Worm (Caenorhabditis elegans) whole organism, L2 larva: ENCODE measurements around the gene Y51A2B.5.

Experiments used
- C34F6.9 ChIP-seq: fragments of 150-350 bp; optimal IDR thresholded peaks from 2 replicates; lab custom pipeline; 2014; ENCODE audit warnings: missing biosample characterization, missing genetic modification characterization
- R02D3.7 ChIP-seq: fragments of 150-350 bp; optimal IDR thresholded peaks from 2 replicates; lab custom pipeline; 2014; ENCODE audit warnings: missing biosample characterization, missing genetic modification characterization
- ZK546.5 ChIP-seq: sonication (generic microtip); optimal IDR thresholded peaks from 2 replicates; lab custom pipeline; 2017; ENCODE audit warnings: missing biosample characterization, missing genetic modification characterization
- alr-1 ChIP-seq: fragments of 150-350 bp; optimal IDR thresholded peaks from 2 replicates; lab custom pipeline; 2014; ENCODE audit warnings: missing biosample characterization, missing genetic modification characterization
- aly-2 ChIP-seq: fragments of 150-350 bp; optimal IDR thresholded peaks from 2 replicates; lab custom pipeline; 2014; ENCODE audit warnings: missing biosample characterization, missing genetic modification characterization
- ceh-16 ChIP-seq: fragments of 150-350 bp; optimal IDR thresholded peaks from 2 replicates; lab custom pipeline; 2014; ENCODE audit warnings: missing biosample characterization, missing genetic modification characterization
- crh-2 ChIP-seq: sonication (generic microtip); optimal IDR thresholded peaks from 2 replicates; lab custom pipeline; 2017; ENCODE audit warnings: missing biosample characterization, missing genetic modification characterization
- elt-1 ChIP-seq: fragments of 150-350 bp; optimal IDR thresholded peaks from 2 replicates; lab custom pipeline; 2014; ENCODE audit warnings: missing biosample characterization, missing genetic modification characterization
- elt-3 ChIP-seq: sonication (generic microtip); optimal IDR thresholded peaks from 2 replicates; lab custom pipeline; 2017; ENCODE audit warnings: missing biosample characterization, missing genetic modification characterization
- fos-1 ChIP-seq: fragments of 150-350 bp; optimal IDR thresholded peaks from 2 replicates; lab custom pipeline; 2014; ENCODE audit warnings: missing biosample characterization, missing genetic modification characterization
- lin-11 ChIP-seq: fragments of 150-350 bp; sonication (generic microtip); optimal IDR thresholded peaks from 2 replicates; lab custom pipeline; 2014; ENCODE audit warnings: missing biosample characterization, missing genetic modification characterization, inconsistent platforms, mixed read lengths
- lin-13 ChIP-seq: fragments of 150-350 bp; optimal IDR thresholded peaks from 2 replicates; lab custom pipeline; 2014; ENCODE audit warnings: missing biosample characterization, missing genetic modification reagents, missing genetic modification characterization
- lin-39 ChIP-seq: fragments of 150-350 bp; optimal IDR thresholded peaks from 2 replicates; lab custom pipeline; 2014; ENCODE audit warnings: missing biosample characterization, missing genetic modification reagents, missing genetic modification characterization
- lsy-2 ChIP-seq, 2 experiments: fragments of 150-350 bp in 1 of 2; sonication (generic microtip) in 1 of 2; optimal IDR thresholded peaks; 2 replicates each; lab custom pipeline; 2014 to 2017; ENCODE audit warnings: missing biosample characterization in 2 of 2, missing genetic modification characterization in 2 of 2
- nhr-10 ChIP-seq: sonication (generic microtip); optimal IDR thresholded peaks from 2 replicates; lab custom pipeline; 2017; ENCODE audit warnings: missing biosample characterization, missing genetic modification characterization
- nhr-11 ChIP-seq: fragments of 150-350 bp; optimal IDR thresholded peaks from 2 replicates; lab custom pipeline; 2014; ENCODE audit warnings: missing biosample characterization, missing genetic modification characterization
- nhr-12 ChIP-seq: fragments of 150-350 bp; optimal IDR thresholded peaks from 2 replicates; lab custom pipeline; 2014; ENCODE audit warnings: missing biosample characterization, missing genetic modification characterization
- nhr-129 ChIP-seq: fragments of 150-350 bp; optimal IDR thresholded peaks from 2 replicates; lab custom pipeline; 2014; ENCODE audit warnings: missing biosample characterization, missing genetic modification characterization
- nhr-23 ChIP-seq: fragments of 150-350 bp; optimal IDR thresholded peaks from 2 replicates; lab custom pipeline; 2014; ENCODE audit warnings: missing biosample characterization, missing genetic modification reagents, missing genetic modification characterization
- nhr-237 ChIP-seq: fragments of 150-350 bp; optimal IDR thresholded peaks from 2 replicates; lab custom pipeline; 2014; ENCODE audit warnings: missing biosample characterization, missing genetic modification characterization
- nhr-6 ChIP-seq: fragments of 150-350 bp; optimal IDR thresholded peaks from 2 replicates; lab custom pipeline; 2014; ENCODE audit warnings: missing biosample characterization, missing genetic modification characterization
- nhr-77 ChIP-seq: fragments of 150-350 bp; optimal IDR thresholded peaks from 2 replicates; lab custom pipeline; 2014; ENCODE audit warnings: missing biosample characterization, missing genetic modification characterization
- peb-1 ChIP-seq: fragments of 150-350 bp; optimal IDR thresholded peaks from 2 replicates; lab custom pipeline; 2014; ENCODE audit warnings: missing biosample characterization, missing genetic modification characterization
- sem-4 ChIP-seq: fragments of 150-350 bp; optimal IDR thresholded peaks from 2 replicates; lab custom pipeline; 2014; ENCODE audit warnings: missing biosample characterization, missing genetic modification reagents, missing genetic modification characterization
- sma-9 ChIP-seq, 2 experiments: fragments of 150-350 bp in 1 of 2; sonication (generic microtip) in 1 of 2; optimal IDR thresholded peaks; 2 replicates each; lab custom pipeline; 2014 to 2016; ENCODE audit warnings: missing genetic modification characterization in 2 of 2, mild to moderate bottlenecking in 1 of 2, missing biosample characterization in 1 of 2, missing compliant biosample characterization in 1 of 2, missing genetic modification reagents in 1 of 2, moderate library complexity in 1 of 2
- snpc-4 ChIP-seq: fragments of 150-350 bp; optimal IDR thresholded peaks from 2 replicates; lab custom pipeline; 2014; ENCODE audit warnings: missing biosample characterization, missing genetic modification characterization
- unc-39 ChIP-seq: fragments of 150-350 bp; optimal IDR thresholded peaks from 2 replicates; lab custom pipeline; 2014; ENCODE audit warnings: missing biosample characterization, missing genetic modification characterization
- unc-55 ChIP-seq: fragments of 150-350 bp; sonication (generic microtip); optimal IDR thresholded peaks from 3 replicates; lab custom pipeline; 2014; ENCODE audit warnings: missing biosample characterization, missing genetic modification reagents, missing genetic modification characterization
- unc-62 ChIP-seq: fragments of 150-350 bp; optimal IDR thresholded peaks from 2 replicates; lab custom pipeline; 2014; ENCODE audit warnings: missing biosample characterization, missing genetic modification reagents, missing genetic modification characterization
- zag-1 ChIP-seq: fragments of 150-350 bp; optimal IDR thresholded peaks from 2 replicates; lab custom pipeline; 2014; ENCODE audit warnings: missing biosample characterization, missing genetic modification characterization
- ztf-1 ChIP-seq: fragments of 200-800 bp; sonication (Bioruptor generic); conservative IDR thresholded peaks from 2 replicates; pipeline ENCODE4 v1.3.6; 2022; ENCODE audit warnings: missing genetic modification characterization, missing compliant biosample characterization
- ztf-11 ChIP-seq: sonication (generic microtip); optimal IDR thresholded peaks from 2 replicates; lab custom pipeline; 2017; ENCODE audit warnings: missing biosample characterization, missing genetic modification characterization
- ztf-4 ChIP-seq: fragments of 150-350 bp; optimal IDR thresholded peaks from 2 replicates; lab custom pipeline; 2014; ENCODE audit warnings: missing biosample characterization, missing genetic modification characterization

Gene Y51A2B.5

DNA sequence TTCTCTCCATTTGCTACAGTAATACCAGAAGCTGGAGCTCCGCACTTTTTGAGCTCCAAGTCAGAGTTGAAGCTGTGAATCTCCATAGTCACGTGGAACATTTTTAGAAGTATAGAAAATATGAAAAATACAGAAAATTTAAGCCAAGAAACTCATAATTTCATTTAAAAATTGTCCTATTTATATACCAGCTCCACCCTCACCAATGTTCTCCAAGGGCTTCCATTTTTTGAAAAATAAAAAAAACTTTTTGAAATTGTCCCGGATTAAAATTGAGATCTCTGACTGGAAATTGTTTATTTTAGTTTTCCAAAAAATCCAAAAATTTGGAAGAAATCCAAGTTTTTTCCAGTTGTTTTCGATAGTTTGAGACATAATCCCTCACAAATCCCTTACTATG is 29.2 kb upstream of the Y51A2B.5 start, which contains the start of gene C08E8.5:
Gene C08E8.5, minus strand, starts transcription at position 101 of the 400 bp plus-strand sequence.
- TF ChIP-seq sma-9 (GFP tag; optimal IDR thresholded peaks at IDR 0.05; lab: Kevin White, UChicago) (no peak), sma-9 (tag; optimal IDR thresholded peaks at IDR 0.05; lab: Kevin White, UChicago) (no peak), elt-3 (tag; lab: Kevin White, UChicago) (no peak), nhr-6 (tag; lab: Kevin White, UChicago) (no peak), lin-13 (no peak), C34F6.9 (no peak), sem-4 (tag; lab: Kevin White, UChicago) (no peak), zag-1 (no peak), unc-62 (GFP tag; lab: Kevin White, UChicago) (no peak), nhr-10 (tag; lab: Kevin White, UChicago) (no peak), nhr-129 (tag; lab: Kevin White, UChicago) (no peak), lsy-2 (tag; optimal IDR thresholded peaks at IDR 0.05; lab: Kevin White, UChicago) (no peak), fos-1 (no peak), nhr-12 (tag; lab: Kevin White, UChicago) (no peak), crh-2 (no peak), R02D3.7 (tag; lab: Kevin White, UChicago) (no peak), ZK546.5 (tag; lab: Kevin White, UChicago) (no peak)

DNA sequence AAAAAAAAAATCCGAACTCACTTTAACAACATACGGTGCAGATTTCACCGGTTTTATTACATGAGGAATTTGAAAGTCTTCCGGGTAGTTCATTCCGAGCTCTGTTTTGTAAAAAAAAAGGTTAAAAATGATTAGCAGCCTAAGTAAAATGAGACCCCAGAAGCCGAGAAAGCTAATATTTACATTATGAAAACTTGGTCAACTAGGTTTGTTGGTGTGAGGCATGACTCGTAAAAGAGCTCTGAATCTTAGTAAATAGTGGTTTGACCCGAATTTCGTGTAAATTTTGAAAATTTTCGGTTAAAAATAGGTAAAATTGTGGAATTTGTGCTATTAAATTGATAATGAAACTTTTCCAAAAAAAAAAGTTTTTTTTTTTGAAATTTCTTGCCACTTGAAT is 26.7 kb upstream of the Y51A2B.5 start, which contains the start of gene C08E8.1:
Gene C08E8.1, minus strand, starts transcription at position 101 of the 400 bp plus-strand sequence.
- no peak for TF ChIP-seq lsy-2 (tag; optimal IDR thresholded peaks at IDR 0.05; lab: Kevin White, UChicago)
- TF ChIP-seq lin-11, result no peak
- TF ChIP-seq nhr-77 (tag; lab: Kevin White, UChicago), result no peak
- no peak for TF ChIP-seq aly-2 (tag; lab: Kevin White, UChicago)

DNA sequence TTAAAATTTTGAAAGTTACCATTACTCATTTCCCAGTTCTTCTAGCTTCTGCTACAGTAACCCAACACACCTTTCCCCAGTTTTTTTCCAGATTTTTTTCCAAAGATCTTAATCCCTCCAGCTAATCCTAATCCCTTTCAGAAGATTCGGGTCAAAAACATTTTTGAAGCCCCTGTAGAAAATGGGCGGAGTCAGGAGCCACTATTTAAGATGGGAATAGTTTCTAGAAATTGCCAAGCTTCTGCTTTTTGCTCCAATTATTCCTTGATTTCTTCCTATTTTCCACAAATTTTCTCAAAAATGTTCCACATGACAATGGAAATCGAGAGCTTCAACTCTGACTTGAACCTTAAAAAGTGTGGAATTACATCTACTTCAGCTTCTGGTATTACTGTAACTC is 24.5 kb upstream of the Y51A2B.5 start, which contains the start of gene C08E8.9:
Gene C08E8.9, plus strand, starts transcription at position 301 of the 400 bp plus-strand sequence.
- TF ChIP-seq R02D3.7 (tag; lab: Kevin White, UChicago) (no peak), ceh-16 (tag; lab: Kevin White, UChicago) (no peak), nhr-77 (tag; lab: Kevin White, UChicago) (no peak), elt-1 (tag; lab: Kevin White, UChicago) (no peak), nhr-237 (tag; lab: Kevin White, UChicago) (no peak)

DNA sequence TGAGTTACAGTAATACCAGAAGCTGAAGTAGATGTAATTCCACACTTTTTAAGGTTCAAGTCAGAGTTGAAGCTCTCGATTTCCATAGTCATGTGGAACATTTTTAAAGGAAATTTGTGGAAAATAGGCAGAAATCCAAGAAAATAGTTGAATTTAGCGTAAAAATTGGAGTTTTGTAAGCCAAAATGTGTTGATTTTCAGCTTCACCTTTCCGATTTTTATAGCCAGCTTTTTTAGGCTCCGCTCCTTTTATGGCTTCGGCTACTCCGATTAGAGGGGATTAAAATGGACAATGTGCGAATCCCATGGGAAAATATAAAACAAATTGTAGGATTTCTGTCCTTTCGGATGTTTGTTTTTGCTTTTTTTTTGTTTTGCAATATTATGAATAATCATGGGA is 20.8 kb upstream of the Y51A2B.5 start, which contains the start of gene C08E8.6:
Gene C08E8.6, minus strand, starts transcription at position 101 of the 400 bp plus-strand sequence.
- TF ChIP-seq snpc-4, result no peak
- TF ChIP-seq ztf-1 (GFP tag; lab: Robert Waterston, UW), result no peak
- TF ChIP-seq nhr-10 (tag; lab: Kevin White, UChicago), result no peak
- no peak for TF ChIP-seq ztf-11 (tag; lab: Kevin White, UChicago)

DNA sequence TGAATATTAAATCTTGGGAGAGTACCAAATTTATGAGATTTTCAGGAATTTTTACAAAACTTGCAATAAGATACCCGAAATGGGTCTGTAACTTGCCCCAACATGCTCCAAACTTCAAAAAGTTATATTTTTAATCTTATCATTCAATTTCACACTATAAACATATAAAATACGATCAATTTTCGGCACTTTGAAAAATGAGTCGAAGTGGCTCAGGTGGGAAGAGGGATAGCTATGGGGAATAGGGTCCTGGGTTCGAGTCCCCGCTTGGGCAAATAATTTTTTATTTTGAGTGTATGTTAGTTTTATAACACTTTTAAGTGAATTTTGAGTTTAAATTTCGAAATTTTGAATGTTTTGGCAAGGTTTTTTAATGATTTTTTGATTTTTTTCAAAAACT is 18.0 kb upstream of the Y51A2B.5 start:
- TF ChIP-seq ztf-1 (GFP tag; lab: Robert Waterston, UW) (no peak), peb-1 (tag; lab: Kevin White, UChicago) (no peak)

DNA sequence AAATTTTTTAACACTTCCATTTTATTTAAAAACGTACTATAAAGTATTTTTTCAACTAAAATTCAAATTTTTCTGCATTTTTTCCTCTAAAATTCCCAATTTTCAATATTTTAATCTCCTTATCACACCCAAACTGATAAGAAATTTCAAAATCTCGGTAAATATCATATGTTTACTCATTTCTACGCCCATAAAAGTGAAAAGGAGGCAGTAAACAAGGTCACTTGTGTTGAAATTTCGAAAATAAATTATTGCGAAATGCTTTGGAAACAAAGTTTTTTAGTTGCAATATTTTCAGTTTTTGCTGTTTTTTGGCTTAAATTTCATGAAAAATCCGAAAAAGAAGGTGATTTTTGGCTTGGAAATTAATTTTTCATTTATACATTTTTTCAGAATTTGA is 17.5 kb upstream of the Y51A2B.5 start, which contains the start of gene C08E8.4:
Gene C08E8.4, plus strand, starts transcription at position 268 of the 400 bp plus-strand sequence.
- TF ChIP-seq crh-2, result peak; percentile 8
- TF ChIP-seq alr-1 (tag; lab: Kevin White, UChicago), result no peak
- TF ChIP-seq ztf-4, result no peak
- TF ChIP-seq R02D3.7 (tag; lab: Kevin White, UChicago), result no peak
- TF ChIP-seq elt-3 (tag; lab: Kevin White, UChicago), result no peak
- TF ChIP-seq fos-1, result peak; percentile 51
- TF ChIP-seq nhr-11 (tag; lab: Kevin White, UChicago), result no peak
- TF ChIP-seq lin-39 (tag; lab: Kevin White, UChicago), result no peak

DNA sequence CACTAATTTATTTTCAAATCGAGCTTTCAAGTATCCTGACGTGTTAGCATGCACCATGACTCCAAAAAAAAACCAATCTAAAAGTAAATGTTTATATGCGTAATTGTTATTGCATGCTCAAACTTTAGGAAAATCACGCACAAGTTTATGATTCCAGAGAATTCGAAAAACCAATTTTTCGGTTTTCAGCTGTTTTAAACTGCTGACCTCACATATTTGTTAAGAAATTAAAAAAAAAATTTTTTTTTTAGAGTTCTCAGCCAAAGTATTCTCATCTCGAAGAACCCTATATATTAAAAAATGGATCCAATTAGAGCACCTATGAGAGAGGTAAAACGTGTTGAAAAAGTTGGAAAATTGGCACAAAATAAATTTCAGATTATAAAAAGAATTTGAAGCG is 14.9 kb upstream of the Y51A2B.5 start, which contains the start of gene Y51A2B.2:
Gene Y51A2B.2, plus strand, starts transcription at position 301 of the 400 bp plus-strand sequence.
- TF ChIP-seq unc-39 (no peak), nhr-23 (no peak), unc-55 (no peak), nhr-77 (tag; lab: Kevin White, UChicago) (no peak), lin-13 (no peak)
